Worm (Caenorhabditis elegans) whole organism, L4 larva: Measurements from ENCODE around the gene F21H7.2.

ENCODE experiments used
- hlh-30 ChIP-seq: sonication (generic microtip); optimal IDR thresholded peaks from 2 replicates; lab custom pipeline; 2017; ENCODE audit warnings: antibody characterized with exemption, mild to moderate bottlenecking, missing genetic modification characterization, missing compliant biosample characterization; ENCODE audit not compliant: insufficient read depth
- lsy-2 ChIP-seq, 2 experiments: fragments of 150-350 bp in 1 of 2; sonication (generic microtip) in 1 of 2; optimal IDR thresholded peaks; 2 replicates each; lab custom pipeline; 2014 to 2017; ENCODE audit warnings: missing biosample characterization in 2 of 2, missing genetic modification characterization in 2 of 2
- nhr-237 ChIP-seq: sonication (generic microtip); optimal IDR thresholded peaks from 2 replicates; lab custom pipeline; 2017; ENCODE audit warnings: missing biosample characterization, missing genetic modification characterization
- skn-1 ChIP-seq: fragments of 150-350 bp; optimal IDR thresholded peaks from 2 replicates; lab custom pipeline; 2014; ENCODE audit warnings: missing biosample characterization, missing genetic modification characterization
- spr-3 ChIP-seq: fragments of 200-800 bp; sonication (Bioruptor generic); optimal IDR thresholded peaks from 2 replicates; lab custom pipeline; 2018; ENCODE audit warnings: mild to moderate bottlenecking, missing genetic modification characterization, missing compliant biosample characterization
- unc-62 ChIP-seq, 3 experiments: fragments of 150-350 bp in 1 of 3; sonication (generic microtip); optimal IDR thresholded peaks in 2 of 3; peaks in 1 of 3; 1 replicate in 1 of 3; 2 replicates in 2 of 3; lab custom pipeline; 2014 to 2017; ENCODE audit warnings: missing biosample characterization in 3 of 3, missing genetic modification characterization in 3 of 3, missing genetic modification reagents in 3 of 3, missing genotype in 1 of 3

DNA sequence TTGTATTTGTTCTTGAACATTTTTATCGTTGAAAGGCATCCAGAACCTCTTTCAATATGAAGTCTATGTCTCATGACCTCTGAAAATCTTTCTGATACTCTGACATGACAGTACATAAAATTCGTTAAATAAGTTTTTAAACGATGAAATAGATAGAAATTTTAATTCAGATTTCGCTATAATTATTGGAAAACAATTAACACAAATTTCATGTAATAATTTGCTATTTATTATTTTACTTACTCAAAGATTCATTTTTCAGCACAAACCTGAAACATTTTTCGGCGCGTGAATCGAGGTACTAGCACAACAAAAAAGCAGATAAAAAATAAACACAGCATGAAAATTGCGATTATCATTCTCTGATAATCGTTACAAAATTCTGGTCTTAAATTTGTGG is 36.7 kb upstream of the F21H7.2 start, which contains the start of gene T13F3.4:
- TF ChIP-seq spr-3 (GFP tag; lab: Kevin White, UChicago) (no peak), lsy-2 (tag; optimal IDR thresholded peaks at IDR 0.05; lab: Kevin White, UChicago) (no peak), unc-62 (GFP tag; optimal IDR thresholded peaks at IDR 0.05 in 1 of 2; lab: Kevin White, UChicago) (no peak), unc-62 (tag; optimal IDR thresholded peaks at IDR 0.05; lab: Kevin White, UChicago) (no peak), skn-1 (tag; lab: Kevin White, UChicago) (no peak), nhr-237 (tag; lab: Kevin White, UChicago) (no peak), hlh-30 (tag; lab: Kevin White, UChicago) (no peak)
